Fruit fly (Drosophila melanogaster) whole organism, embryonic: ENCODE results near the gene CG5180.

Source experiments
- Adf1 ChIP-seq: fragments of 200-800 bp; sonication (Bioruptor generic); IDR thresholded peaks from 2 replicates; pipeline ENCODE4 v1.3.6; 2022; ENCODE audit warnings: missing biosample characterization, missing genetic modification characterization
- CG10654 ChIP-seq: fragments of 200-800 bp; sonication (Bioruptor generic); optimal IDR thresholded peaks from 2 replicates; lab custom pipeline; 2016; ENCODE audit warnings: missing biosample characterization, missing genetic modification characterization
- CG13624 ChIP-seq: fragments of 200-800 bp; sonication (Bioruptor generic); optimal IDR thresholded peaks from 2 replicates; lab custom pipeline; 2016; ENCODE audit warnings: missing biosample characterization, missing genetic modification characterization
- CG14050 ChIP-seq: fragments of 200-800 bp; sonication (Bioruptor generic); IDR thresholded peaks from 3 replicates; pipeline ENCODE4 v1.3.6; 2022; ENCODE audit warnings: missing biosample characterization, missing genetic modification characterization
- CG15514 ChIP-seq: fragments of 200-800 bp; sonication (Bioruptor generic); optimal IDR thresholded peaks from 3 replicates; lab custom pipeline; 2017; ENCODE audit warnings: missing biosample characterization, missing genetic modification characterization, mild to moderate bottlenecking, moderate library complexity, missing genetic modification reagents
- CG16863 ChIP-seq: fragments of 200-800 bp; sonication (Bioruptor generic); optimal IDR thresholded peaks from 3 replicates; lab custom pipeline; 2016; ENCODE audit warnings: missing biosample characterization, missing genetic modification characterization
- CG17186 ChIP-seq: fragments of 200-800 bp; sonication (Bioruptor generic); optimal IDR thresholded peaks from 3 replicates; lab custom pipeline; 2017; ENCODE audit warnings: missing biosample characterization, missing genetic modification reagents, missing genetic modification characterization
- CG17829 ChIP-seq: fragments of 200-800 bp; optimal IDR thresholded peaks from 2 replicates; lab custom pipeline; 2019; ENCODE audit warnings: missing biosample characterization, mild to moderate bottlenecking, missing genetic modification characterization, moderate library complexity
- CG2712 ChIP-seq: fragments of 200-800 bp; optimal IDR thresholded peaks from 3 replicates; lab custom pipeline; 2019; ENCODE audit warnings: missing biosample characterization, mild to moderate bottlenecking, missing genetic modification characterization, moderate library complexity
- CG3163 ChIP-seq: fragments of 200-800 bp; sonication (Bioruptor generic); optimal IDR thresholded peaks from 3 replicates; lab custom pipeline; 2016; ENCODE audit warnings: missing biosample characterization, missing genetic modification characterization
- CG32767 ChIP-seq: fragments of 200-800 bp; sonication (Bioruptor generic); IDR thresholded peaks from 2 replicates; pipeline ENCODE4 v1.3.6; 2022; ENCODE audit warnings: missing biosample characterization, missing genetic modification characterization
- CG6791 ChIP-seq: fragments of 200-800 bp; sonication (Bioruptor generic); IDR thresholded peaks from 3 replicates; pipeline ENCODE4 v1.3.6; 2022; ENCODE audit warnings: missing biosample characterization, missing genetic modification characterization; ENCODE audit not compliant: partially characterized antibody
- CG9932 ChIP-seq: fragments of 200-800 bp; sonication (Bioruptor generic); IDR thresholded peaks from 2 replicates; pipeline ENCODE4 v1.3.6; 2022; ENCODE audit warnings: missing biosample characterization, missing genetic modification characterization
- CoRest ChIP-seq: fragments of 200-800 bp; sonication (Bioruptor generic); optimal IDR thresholded peaks from 3 replicates; lab custom pipeline; 2018; ENCODE audit warnings: missing biosample characterization, mild to moderate bottlenecking, missing genetic modification characterization, moderate library complexity
- CrebB ChIP-seq: fragments of 200-800 bp; sonication (Bioruptor generic); optimal IDR thresholded peaks from 3 replicates; lab custom pipeline; 2018; ENCODE audit warnings: missing biosample characterization, mild to moderate bottlenecking, missing genetic modification characterization
- Dfd ChIP-seq, 2 experiments: fragments of >200 bp; optimal IDR thresholded peaks; 2 replicates each; lab custom pipeline; 2017; ENCODE audit warnings: missing biosample characterization in 2 of 2, missing genetic modification characterization in 2 of 2
- Dll ChIP-seq: fragments of 200-800 bp; sonication (Bioruptor generic); IDR thresholded peaks from 4 replicates; pipeline ENCODE4 v1.3.6; 2022; ENCODE audit warnings: missing biosample characterization, missing genetic modification characterization; ENCODE audit not compliant: partially characterized antibody
- Dref ChIP-seq: fragments of 200-800 bp; sonication (Bioruptor generic); IDR thresholded peaks from 2 replicates; pipeline ENCODE4 v1.3.6; 2022; ENCODE audit warnings: missing biosample characterization, missing genetic modification characterization
- Elba2 ChIP-seq: fragments of 200-800 bp; sonication (Bioruptor generic); optimal IDR thresholded peaks from 3 replicates; lab custom pipeline; 2016; ENCODE audit warnings: missing biosample characterization, missing genetic modification characterization
- H15 ChIP-seq: fragments of 200-800 bp; sonication (Bioruptor generic); IDR thresholded peaks from 3 replicates; pipeline ENCODE4 v1.3.6; 2022; ENCODE audit warnings: missing biosample characterization, missing genetic modification characterization
- Hr3 ChIP-seq: fragments of 200-800 bp; sonication (Bioruptor generic); optimal IDR thresholded peaks from 3 replicates; lab custom pipeline; 2016; ENCODE audit warnings: missing biosample characterization, missing genetic modification characterization
- MBD-R2 ChIP-seq: fragments of 200-800 bp; sonication (Bioruptor generic); IDR thresholded peaks from 2 replicates; pipeline ENCODE4 v1.3.6; 2022; ENCODE audit warnings: missing biosample characterization, missing genetic modification characterization
- Med ChIP-seq: fragments of 200-800 bp; sonication (Bioruptor generic); peaks from one replicate; lab custom pipeline; 2016; ENCODE audit warnings: missing biosample characterization, missing genetic modification characterization, mild to moderate bottlenecking, inconsistent platforms, moderate library complexity
- NC2β ChIP-seq: fragments of 200-800 bp; sonication (Bioruptor generic); optimal IDR thresholded peaks from 2 replicates; lab custom pipeline; 2016; ENCODE audit warnings: missing biosample characterization, missing genetic modification characterization
- Oli ChIP-seq: fragments of 200-800 bp; sonication (Bioruptor generic); optimal IDR thresholded peaks from 2 replicates; lab custom pipeline; 2018; ENCODE audit warnings: missing biosample characterization, mild to moderate bottlenecking, missing genetic modification characterization, moderate library complexity
- Pdp1 ChIP-seq, 2 experiments: fragments of 200-800 bp; sonication (Bioruptor generic); optimal IDR thresholded peaks; 3 replicates each; lab custom pipeline; 2016; ENCODE audit warnings: missing biosample characterization in 2 of 2, missing genetic modification characterization in 2 of 2, mild to moderate bottlenecking in 1 of 2, moderate library complexity in 1 of 2
- Ravus ChIP-seq: fragments of 200-800 bp; sonication (Bioruptor generic); IDR thresholded peaks from 2 replicates; pipeline ENCODE4 v1.3.6; 2022; ENCODE audit warnings: missing biosample characterization, missing genetic modification characterization
- Spps ChIP-seq: fragments of 200-800 bp; sonication (Bioruptor generic); optimal IDR thresholded peaks from 2 replicates; lab custom pipeline; 2018; ENCODE audit warnings: missing biosample characterization, mild to moderate bottlenecking, missing genetic modification characterization
- ac ChIP-seq: fragments of 200-800 bp; sonication (Bioruptor generic); optimal IDR thresholded peaks from 3 replicates; lab custom pipeline; 2017; ENCODE audit warnings: missing biosample characterization, mild to moderate bottlenecking, missing genetic modification characterization
- ato ChIP-seq: fragments of 200-800 bp; sonication (Bioruptor generic); IDR thresholded peaks from 2 replicates; pipeline ENCODE4 v1.3.6; 2022; ENCODE audit warnings: missing biosample characterization, missing genetic modification characterization; ENCODE audit not compliant: partially characterized antibody
- bigmax ChIP-seq: fragments of 200-800 bp; sonication (Bioruptor generic); optimal IDR thresholded peaks from 2 replicates; lab custom pipeline; 2018; ENCODE audit warnings: missing biosample characterization, mild to moderate bottlenecking, missing genetic modification characterization
- cad ChIP-seq: fragments of >200 bp; optimal IDR thresholded peaks from 2 replicates; lab custom pipeline; 2017; ENCODE audit warnings: missing biosample characterization, missing genetic modification characterization
- dm ChIP-seq: fragments of 200-800 bp; sonication (Bioruptor generic); optimal IDR thresholded peaks from 3 replicates; lab custom pipeline; 2016; ENCODE audit warnings: missing biosample characterization, missing genetic modification characterization
- dysf ChIP-seq: fragments of 200-800 bp; sonication (Bioruptor generic); IDR thresholded peaks from 3 replicates; pipeline ENCODE4 v1.3.6; 2022; ENCODE audit warnings: missing biosample characterization, missing genetic modification characterization
- gfzf ChIP-seq: fragments of 200-800 bp; sonication (Bioruptor generic); optimal IDR thresholded peaks from 2 replicates; lab custom pipeline; 2016; ENCODE audit warnings: missing biosample characterization, mild to moderate bottlenecking, missing genetic modification characterization, moderate library complexity
- grn ChIP-seq: fragments of 200-800 bp; sonication (Bioruptor generic); optimal IDR thresholded peaks from 3 replicates; lab custom pipeline; 2017; ENCODE audit warnings: missing biosample characterization, missing genetic modification characterization
- gt ChIP-seq: fragments of 200-800 bp; sonication (Bioruptor generic); IDR thresholded peaks from 2 replicates; pipeline ENCODE4 v1.3.6; 2022; ENCODE audit warnings: missing biosample characterization, missing genetic modification characterization
- klu ChIP-seq: fragments of 200-800 bp; sonication (Bioruptor generic); IDR thresholded peaks from 2 replicates; pipeline ENCODE4 v1.3.6; 2022; ENCODE audit warnings: missing biosample characterization, missing genetic modification characterization
- nerfin-2 ChIP-seq: fragments of 200-800 bp; sonication (Bioruptor generic); IDR thresholded peaks from 2 replicates; pipeline ENCODE4 v1.3.6; 2022; ENCODE audit warnings: missing biosample characterization, missing genetic modification characterization; ENCODE audit not compliant: partially characterized antibody
- nmo ChIP-seq: fragments of 200-800 bp; sonication (Bioruptor generic); optimal IDR thresholded peaks from 2 replicates; lab custom pipeline; 2018; ENCODE audit warnings: missing biosample characterization, mild to moderate bottlenecking, missing genetic modification characterization, moderate library complexity
- odd ChIP-seq: fragments of 200-800 bp; sonication (Bioruptor generic); optimal IDR thresholded peaks from 2 replicates; lab custom pipeline; 2017; ENCODE audit warnings: missing biosample characterization, mild to moderate bottlenecking, missing genetic modification characterization
- pros ChIP-seq: fragments of 200-800 bp; sonication (Bioruptor generic); optimal IDR thresholded peaks from 3 replicates; lab custom pipeline; 2019; ENCODE audit warnings: missing biosample characterization, mild to moderate bottlenecking, missing genetic modification characterization, moderate library complexity
- pum ChIP-seq: fragments of 200-800 bp; sonication (Bioruptor generic); optimal IDR thresholded peaks from 2 replicates; lab custom pipeline; 2016; ENCODE audit warnings: missing biosample characterization, missing genetic modification characterization
- pzg ChIP-seq: fragments of 200-800 bp; sonication (Bioruptor generic); optimal IDR thresholded peaks from 3 replicates; lab custom pipeline; 2018; ENCODE audit warnings: missing biosample characterization, mild to moderate bottlenecking, missing genetic modification characterization, moderate library complexity
- salm ChIP-seq: fragments of 200-800 bp; sonication (Bioruptor generic); optimal IDR thresholded peaks from 2 replicates; lab custom pipeline; 2018; ENCODE audit warnings: missing biosample characterization, mild to moderate bottlenecking, missing genetic modification characterization
- sens ChIP-seq: fragments of 200-800 bp; sonication (Bioruptor generic); peaks from one replicate; lab custom pipeline; 2016; ENCODE audit warnings: missing biosample characterization, missing genetic modification characterization
- slbo ChIP-seq: fragments of 200-800 bp; sonication (Bioruptor generic); IDR thresholded peaks from 2 replicates; pipeline ENCODE4 v1.3.6; 2022; ENCODE audit warnings: missing biosample characterization, missing genetic modification characterization
- tio ChIP-seq: fragments of 200-800 bp; sonication (Bioruptor generic); optimal IDR thresholded peaks from 2 replicates; lab custom pipeline; 2017; ENCODE audit warnings: missing biosample characterization, missing genetic modification characterization, inconsistent platforms
- usp ChIP-seq: fragments of >200 bp; optimal IDR thresholded peaks from 2 replicates; lab custom pipeline; 2017; ENCODE audit warnings: missing biosample characterization, missing genetic modification characterization
- vfl ChIP-seq: fragments of 200-800 bp; sonication (Bioruptor generic); optimal IDR thresholded peaks from 2 replicates; lab custom pipeline; 2016; ENCODE audit warnings: missing biosample characterization, missing genetic modification characterization
- vvl ChIP-seq: fragments of 200-800 bp; sonication (Bioruptor generic); IDR thresholded peaks from 2 replicates; pipeline ENCODE4 v1.3.6; 2022; ENCODE audit warnings: missing biosample characterization, missing genetic modification characterization
- wor ChIP-seq: fragments of 200-800 bp; sonication (Bioruptor generic); IDR thresholded peaks from 2 replicates; pipeline ENCODE4 v1.3.6; 2022; ENCODE audit warnings: missing biosample characterization, missing genetic modification characterization

CG5180 gene

DNA sequence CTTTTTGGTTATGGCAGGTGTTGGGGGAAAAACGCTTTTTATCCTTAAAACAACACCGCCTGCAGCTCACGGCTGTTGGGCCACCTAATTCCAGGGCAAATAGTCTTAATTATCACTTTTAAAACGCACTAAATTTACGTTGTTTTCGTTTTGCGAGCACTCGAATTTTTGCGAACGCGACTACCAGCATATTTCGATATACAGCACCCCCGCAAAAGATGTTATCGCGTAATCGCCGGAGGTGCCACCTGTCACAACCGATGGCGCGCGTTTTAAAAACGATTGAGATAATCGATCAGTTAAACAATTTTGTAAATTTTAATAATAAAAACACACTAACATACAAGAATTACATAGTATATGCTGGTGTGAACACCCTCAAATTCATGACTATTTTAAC lies 5.6 kb upstream of the CG5180 start, which contains the start of gene Stat92E (continued):
- TF ChIP-seq gt (GFP tag; lab: Robert Waterston, UW) (no peak), CrebB (no peak), vvl (GFP tag; lab: Robert Waterston, UW) (0 out of 2 replicates have a peak, but pooled peaks have one; percentile 5), CG32767 (GFP tag; lab: Robert Waterston, UW) (no peak), CG9932 (GFP tag; lab: Robert Waterston, UW) (no peak), pros (GFP tag; lab: Kevin White, UChicago) (no peak), Oli (tag; lab: Kevin White, UChicago) (no peak), cad (GFP tag; lab: Kevin White, UChicago) (no peak), odd (GFP tag; lab: Kevin White, UChicago) (no peak), ac (GFP tag; lab: Kevin White, UChicago) (no peak), dysf (0 out of 3 replicates have a peak, but pooled peaks have one; percentile 6), Hr3 (GFP tag; lab: Kevin White, UChicago) (no peak), grn (peak; percentile 87), Adf1 (no peak), nmo (GFP tag; lab: Kevin White, UChicago) (no peak), CoRest (tag; lab: Kevin White, UChicago) (no peak), pzg (GFP tag; lab: Kevin White, UChicago) (peak; percentile 64), ato (GFP tag; lab: Robert Waterston, UW) (no peak; the same call in 1 of the 2 replicates), CG17829 (no peak), Elba2 (GFP tag; lab: Kevin White, UChicago) (no peak), gfzf (GFP tag; lab: Kevin White, UChicago) (no peak), CG6791 (GFP tag; lab: Robert Waterston, UW) (no peak), Dll (GFP tag; lab: Robert Waterston, UW) (no peak; the same call in 3 of the 4 replicates), CG3163 (GFP tag; lab: Kevin White, UChicago) (no peak), CG16863 (no peak), Pdp1 (GFP tag; optimal IDR thresholded peaks at IDR 0.05; lab: Kevin White, UChicago) (peak in 1 of 2 experiments; percentile 32), salm (tag; lab: Kevin White, UChicago) (no peak), CG10654 (GFP tag; lab: Kevin White, UChicago) (no peak), Med (peak; percentile 17), Dfd (GFP tag; optimal IDR thresholded peaks at IDR 0.05; lab: Kevin White, UChicago) (no peak), wor (no peak), pum (GFP tag; lab: Kevin White, UChicago) (no peak), CG2712 (tag; lab: Kevin White, UChicago) (no peak), CG15514 (GFP tag; lab: Kevin White, UChicago) (peak; percentile 14), Dref (GFP tag; lab: Robert Waterston, UW) (peak; percentile 83), slbo (no peak), Ravus (GFP tag; lab: Robert Waterston, UW) (no peak), tio (GFP tag; lab: Kevin White, UChicago) (no peak), dm (GFP tag; lab: Kevin White, UChicago) (no peak), sens (GFP tag; lab: Kevin White, UChicago) (peak; percentile 76), klu (peak; percentile 56; the same call in 1 of the 2 replicates), CG13624 (GFP tag; lab: Kevin White, UChicago) (no peak), usp (no peak), Spps (tag; lab: Kevin White, UChicago) (no peak), MBD-R2 (GFP tag; lab: Robert Waterston, UW) (0 out of 2 replicates have a peak, but pooled peaks have one; percentile 40), CG14050 (no peak), vfl (GFP tag; lab: Kevin White, UChicago) (no peak), NC2β (no peak), H15 (GFP tag; lab: Robert Waterston, UW) (no peak), bigmax (peak; percentile 81), nerfin-2 (peak; percentile 33; the same call in 1 of the 2 replicates), CG17186 (GFP tag; lab: Kevin White, UChicago) (peak; percentile 45)
